Worm (Caenorhabditis elegans) whole organism, L1 larva: ENCODE data around the gene F55G1.1.

ENCODE experiments used
- efl-3 ChIP-seq: fragments of 200-800 bp; sonication (Bioruptor generic); optimal IDR thresholded peaks from 2 replicates; lab custom pipeline; 2018; ENCODE audit warnings: mild to moderate bottlenecking, missing genetic modification characterization, missing compliant biosample characterization
- nhr-76 ChIP-seq: sonication (generic microtip); optimal IDR thresholded peaks from 2 replicates; lab custom pipeline; 2017; ENCODE audit warnings: missing biosample characterization, missing genetic modification characterization
- unc-98 ChIP-seq: fragments of 200-800 bp; sonication (Bioruptor generic); IDR thresholded peaks from 2 replicates; pipeline ENCODE4 v1.3.6; 2022; ENCODE audit warnings: missing genetic modification characterization, missing compliant biosample characterization

ce11 chrIV:7542485-7543001 lies 51.0 kb downstream of the F55G1.1 start, which contains the start of gene R05G6.10:
- TF ChIP-seq nhr-76 (tag; lab: Kevin White, UChicago) (no peak), unc-98 (GFP tag; lab: Robert Waterston, UW) (no peak), efl-3 (no peak)
